Fruit fly (Drosophila melanogaster): ENCODE measurements around the gene CG31407.

Gene CG31407

DNA sequence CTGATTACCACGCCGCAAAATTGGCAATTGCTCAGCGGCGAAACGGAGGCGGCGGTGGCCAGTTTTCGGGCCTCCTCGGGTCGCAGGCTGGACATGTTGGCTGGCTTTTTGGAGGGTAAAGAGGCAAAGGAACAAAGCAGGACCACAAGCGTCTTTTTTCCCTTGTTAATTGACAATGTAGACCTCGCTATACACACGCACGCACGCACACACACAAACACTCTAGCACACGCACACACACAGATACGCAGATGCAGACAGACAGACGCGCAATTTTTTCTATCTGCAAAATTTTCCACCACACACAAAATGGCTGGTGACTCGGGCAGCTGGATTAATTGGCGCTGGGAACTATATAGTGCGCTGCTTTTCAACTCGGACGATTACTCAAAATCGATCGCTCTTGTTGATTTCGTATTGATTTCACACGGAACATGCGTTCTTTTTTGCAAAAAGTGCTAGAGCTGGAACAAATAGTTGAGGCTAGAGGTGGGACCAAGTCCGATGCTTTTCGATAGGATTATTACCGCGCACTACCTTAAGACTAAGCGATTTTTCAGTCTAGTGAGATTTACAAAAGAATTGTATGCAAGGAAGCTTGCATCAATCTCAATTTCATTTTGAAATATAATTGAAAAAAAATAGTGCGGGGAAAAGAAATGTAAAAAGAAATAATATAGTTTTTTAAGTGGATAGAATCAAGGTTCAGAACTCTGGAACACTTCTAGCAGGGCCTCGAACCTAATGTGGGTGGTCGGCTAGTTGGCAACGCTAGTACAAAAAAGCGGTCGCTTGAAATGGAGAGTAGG is 39.2 kb downstream of the CG31407 start, which contains the start of gene Art4 (continued):
- peak in 1 of 2 experiments; percentile 43 for TF ChIP-seq insv (GFP tag; optimal IDR thresholded peaks at IDR 0.05)
- no peak for TF ChIP-seq Side (GFP tag; optimal IDR thresholded peaks at IDR 0.05)
- TF ChIP-seq YL-1 (GFP tag; optimal IDR thresholded peaks at IDR 0.05): peak; percentile 74
- TF ChIP-seq CG13775 (GFP tag; optimal IDR thresholded peaks at IDR 0.05): peak; percentile 30
- TF ChIP-seq CG9797 (GFP tag; optimal IDR thresholded peaks at IDR 0.05): peak; percentile 41
- TF ChIP-seq kay (GFP tag; optimal IDR thresholded peaks at IDR 0.05): no peak
- peak; percentile 9 for TF ChIP-seq PHDP (tag; optimal IDR thresholded peaks at IDR 0.05)
- TF ChIP-seq CG13424 (tag; optimal IDR thresholded peaks at IDR 0.05): peak; percentile 35
- peak; percentile 24 for TF ChIP-seq chn (GFP tag; optimal IDR thresholded peaks at IDR 0.05)
- TF ChIP-seq dimm (GFP tag; IDR thresholded peaks at IDR 0.05): no peak
- TF ChIP-seq CG18262 (tag; optimal IDR thresholded peaks at IDR 0.05): peak; percentile 35
- TF ChIP-seq CG14710 (tag; optimal IDR thresholded peaks at IDR 0.05): peak; percentile 83
- peak; percentile 16 for TF ChIP-seq CG16863 (GFP tag; optimal IDR thresholded peaks at IDR 0.05)
- no peak; the same call in 1 of the 2 replicates for TF ChIP-seq slbo (GFP tag; IDR thresholded peaks at IDR 0.05)
- TF ChIP-seq Fer1 (GFP tag; optimal IDR thresholded peaks at IDR 0.05): no peak
- peak; percentile 4 for TF ChIP-seq CG15269 (tag; optimal IDR thresholded peaks at IDR 0.05)
- peak; percentile 80 for TF ChIP-seq knrl (GFP tag; IDR thresholded peaks at IDR 0.05; ENCODE audit: partially characterized antibody)
- TF ChIP-seq CG10979 (tag; optimal IDR thresholded peaks at IDR 0.05): peak; percentile 10
- TF ChIP-seq pho (GFP tag; optimal IDR thresholded peaks at IDR 0.05): peak; percentile 62
- peak; percentile 26; the same call in 1 of the 2 replicates for TF ChIP-seq CG9215 (GFP tag; IDR thresholded peaks at IDR 0.05)
- no peak for TF ChIP-seq dmrt99B (tag; optimal IDR thresholded peaks at IDR 0.05)
- no peak for TF ChIP-seq Hr39 (optimal IDR thresholded peaks at IDR 0.05)
- TF ChIP-seq Doc3 (GFP tag; IDR thresholded peaks at IDR 0.05; ENCODE audit: partially characterized antibody): peak; percentile 65; the same call in 2 of the 3 replicates
- TF ChIP-seq Max (GFP tag; optimal IDR thresholded peaks at IDR 0.05): peak; percentile 42
- TF ChIP-seq CG7372 (GFP tag; IDR thresholded peaks at IDR 0.05): no peak
- TF ChIP-seq CG1602 (GFP tag; optimal IDR thresholded peaks at IDR 0.05): peak; percentile 13
- TF ChIP-seq CG10366 (GFP tag; IDR thresholded peaks at IDR 0.05): peak; percentile 26; the same call in 1 of the 2 replicates
- peak; percentile 46 for TF ChIP-seq CG8290 (GFP tag; optimal IDR thresholded peaks at IDR 0.05)
- no peak for TF ChIP-seq CG8290 (tag; optimal IDR thresholded peaks at IDR 0.05)
- TF ChIP-seq Awh (GFP tag; IDR thresholded peaks at IDR 0.05): no peak
- no peak for TF ChIP-seq gro (GFP tag; optimal IDR thresholded peaks at IDR 0.05)
- no peak for TF ChIP-seq CG33557 (GFP tag; optimal IDR thresholded peaks at IDR 0.05)
- peak; percentile 77 for TF ChIP-seq row (GFP tag; IDR thresholded peaks at IDR 0.05)
- peak; percentile 28 for TF ChIP-seq Antp (GFP tag; optimal IDR thresholded peaks at IDR 0.05)
- no peak for TF ChIP-seq Gsc (GFP tag; IDR thresholded peaks at IDR 0.05)
- TF ChIP-seq bsh (GFP tag; optimal IDR thresholded peaks at IDR 0.05): no peak
- peak; percentile 62; the same call in 1 of the 2 replicates for TF ChIP-seq Bgb (GFP tag; IDR thresholded peaks at IDR 0.05; ENCODE audit: partially characterized antibody)
- TF ChIP-seq CG43689 (GFP tag; IDR thresholded peaks at IDR 0.05): no peak
- TF ChIP-seq tup (GFP tag; optimal IDR thresholded peaks at IDR 0.05): no peak
- TF ChIP-seq lola (GFP tag; optimal IDR thresholded peaks at IDR 0.05): peak in 1 of 3 experiments; percentile 34
- peak; percentile 37; the same call in 1 of the 2 replicates for TF ChIP-seq NFAT (GFP tag; IDR thresholded peaks at IDR 0.05)
- no peak for TF ChIP-seq ara (GFP tag; IDR thresholded peaks at IDR 0.05)
- TF ChIP-seq MESR4 (GFP tag; optimal IDR thresholded peaks at IDR 0.05): peak; percentile 65
- TF ChIP-seq hbn (GFP tag; IDR thresholded peaks at IDR 0.05; ENCODE audit: partially characterized antibody): peak; percentile 53; the same call in 1 of the 2 replicates
- peak; percentile 57; the same call in 1 of the 2 replicates for TF ChIP-seq inv (GFP tag; IDR thresholded peaks at IDR 0.05; ENCODE audit: partially characterized antibody)
- 0 out of 3 replicates have a peak, but pooled peaks have one; percentile 15 for TF ChIP-seq Aef1 (GFP tag; IDR thresholded peaks at IDR 0.05)
- peak; percentile 71 for TF ChIP-seq Dll (GFP tag; IDR thresholded peaks at IDR 0.05; ENCODE audit: partially characterized antibody)
- TF ChIP-seq pzg (GFP tag; optimal IDR thresholded peaks at IDR 0.05): peak; percentile 61

Data from whole organism, embryonic.